Fruit fly (Drosophila melanogaster) whole organism, embryonic: ENCODE results near the gene CG6693.

Source experiments
- Bdp1 ChIP-seq: fragments of 200-800 bp; sonication (Bioruptor generic); optimal IDR thresholded peaks from 3 replicates; lab custom pipeline; 2016; ENCODE audit warnings: missing biosample characterization, missing genetic modification characterization
- CG10147 ChIP-seq: fragments of 200-800 bp; sonication (Bioruptor generic); optimal IDR thresholded peaks from 2 replicates; lab custom pipeline; 2019; ENCODE audit warnings: missing biosample characterization, mild to moderate bottlenecking, missing genetic modification characterization, moderate library complexity
- CG10209 ChIP-seq: fragments of 200-800 bp; sonication (Bioruptor generic); optimal IDR thresholded peaks from 3 replicates; lab custom pipeline; 2017; ENCODE audit warnings: missing biosample characterization, mild to moderate bottlenecking, missing genetic modification characterization, missing genetic modification reagents
- CG11247 ChIP-seq: fragments of 200-800 bp; sonication (Bioruptor generic); IDR thresholded peaks from 2 replicates; pipeline ENCODE4 v1.3.6; 2022; ENCODE audit warnings: missing biosample characterization, missing genetic modification characterization
- CG11723 ChIP-seq: fragments of 200-800 bp; sonication (Bioruptor generic); optimal IDR thresholded peaks from 2 replicates; lab custom pipeline; 2017; ENCODE audit warnings: missing biosample characterization, mild to moderate bottlenecking, missing genetic modification characterization
- CG13894 ChIP-seq: fragments of 200-800 bp; sonication (Bioruptor generic); optimal IDR thresholded peaks from 3 replicates; lab custom pipeline; 2018; ENCODE audit warnings: missing biosample characterization, mild to moderate bottlenecking, missing genetic modification characterization, moderate library complexity
- CG2116 ChIP-seq: fragments of 200-800 bp; sonication (Bioruptor generic); optimal IDR thresholded peaks from 3 replicates; lab custom pipeline; 2018; ENCODE audit warnings: missing biosample characterization, mild to moderate bottlenecking, missing genetic modification characterization
- CG2129 ChIP-seq: fragments of 200-800 bp; sonication (Bioruptor generic); IDR thresholded peaks from 2 replicates; pipeline ENCODE4 v1.3.6; 2022; ENCODE audit warnings: missing biosample characterization, missing genetic modification characterization; ENCODE audit not compliant: partially characterized antibody
- CG2875 ChIP-seq: fragments of 200-800 bp; sonication (Bioruptor generic); optimal IDR thresholded peaks from 2 replicates; lab custom pipeline; 2017; ENCODE audit warnings: missing biosample characterization, mild to moderate bottlenecking, missing genetic modification characterization, missing genetic modification reagents
- CG31224 ChIP-seq: fragments of 200-800 bp; sonication (Bioruptor generic); IDR thresholded peaks from 2 replicates; pipeline ENCODE4 v1.3.6; 2022; ENCODE audit warnings: missing biosample characterization, missing genetic modification characterization
- CG32772 ChIP-seq: fragments of 200-800 bp; sonication (Bioruptor generic); IDR thresholded peaks from 2 replicates; pipeline ENCODE4 v1.3.6; 2022; ENCODE audit warnings: missing biosample characterization, missing genetic modification characterization
- CG33213 ChIP-seq: fragments of 200-800 bp; sonication (Bioruptor generic); optimal IDR thresholded peaks from 3 replicates; lab custom pipeline; 2016; ENCODE audit warnings: missing biosample characterization, missing genetic modification characterization
- CG7745 ChIP-seq: fragments of 200-800 bp; sonication (Bioruptor generic); optimal IDR thresholded peaks from 2 replicates; lab custom pipeline; 2018; ENCODE audit warnings: missing biosample characterization, mild to moderate bottlenecking, missing genetic modification characterization, moderate library complexity
- CG8388 ChIP-seq: fragments of 200-800 bp; sonication (Bioruptor generic); optimal IDR thresholded peaks from 2 replicates; lab custom pipeline; 2019; ENCODE audit warnings: missing biosample characterization, mild to moderate bottlenecking, missing genetic modification characterization, moderate library complexity
- CrebB ChIP-seq: fragments of 200-800 bp; sonication (Bioruptor generic); optimal IDR thresholded peaks from 3 replicates; lab custom pipeline; 2018; ENCODE audit warnings: missing biosample characterization, mild to moderate bottlenecking, missing genetic modification characterization
- Doc3 ChIP-seq: fragments of 200-800 bp; sonication (Bioruptor generic); IDR thresholded peaks from 3 replicates; pipeline ENCODE4 v1.3.6; 2022; ENCODE audit warnings: missing biosample characterization, missing genetic modification characterization; ENCODE audit not compliant: partially characterized antibody
- Fer1 ChIP-seq: fragments of 200-800 bp; sonication (Bioruptor generic); optimal IDR thresholded peaks from 2 replicates; lab custom pipeline; 2017; ENCODE audit warnings: missing biosample characterization, mild to moderate bottlenecking, missing genetic modification characterization
- HLH3B ChIP-seq: fragments of 200-800 bp; sonication (Bioruptor generic); IDR thresholded peaks from 2 replicates; pipeline ENCODE4 v1.3.6; 2022; ENCODE audit warnings: missing biosample characterization, missing genetic modification characterization
- HLH4C ChIP-seq: fragments of 200-800 bp; sonication (Bioruptor generic); IDR thresholded peaks from 3 replicates; pipeline ENCODE4 v1.3.6; 2022; ENCODE audit warnings: missing biosample characterization, missing genetic modification characterization; ENCODE audit not compliant: partially characterized antibody
- Mad ChIP-seq: fragments of 200-800 bp; sonication (Bioruptor generic); optimal IDR thresholded peaks from 2 replicates; lab custom pipeline; 2016; ENCODE audit warnings: missing biosample characterization, missing genetic modification characterization
- Mrtf ChIP-seq: fragments of 200-800 bp; sonication (Bioruptor generic); IDR thresholded peaks from 3 replicates; pipeline ENCODE4 v1.3.6; 2022; ENCODE audit warnings: missing biosample characterization, missing genetic modification characterization
- Optix ChIP-seq: fragments of 200-800 bp; sonication (Bioruptor generic); IDR thresholded peaks from 3 replicates; pipeline ENCODE4 v1.3.6; 2022; ENCODE audit warnings: missing biosample characterization, missing genetic modification characterization
- Ptx1 ChIP-seq: fragments of 200-800 bp; sonication (Bioruptor generic); IDR thresholded peaks from 2 replicates; pipeline ENCODE4 v1.3.6; 2022; ENCODE audit warnings: missing biosample characterization, missing genetic modification characterization
- Ravus ChIP-seq: fragments of 200-800 bp; sonication (Bioruptor generic); IDR thresholded peaks from 2 replicates; pipeline ENCODE4 v1.3.6; 2022; ENCODE audit warnings: missing biosample characterization, missing genetic modification characterization
- Six4 ChIP-seq: fragments of 200-800 bp; sonication (Bioruptor generic); optimal IDR thresholded peaks from 2 replicates; lab custom pipeline; 2016; ENCODE audit warnings: missing biosample characterization, missing genetic modification characterization
- Trl ChIP-seq, 3 experiments: fragments of >200 bp in 2 of 3; fragments of 200-800 bp in 1 of 3; sonication (Bioruptor generic) in 1 of 3; optimal IDR thresholded peaks; 2 replicates in 1 of 3; 3 replicates in 2 of 3; lab custom pipeline; 2016 to 2017; ENCODE audit warnings: missing biosample characterization in 1 of 3, missing genetic modification characterization in 1 of 3
- ase ChIP-seq: fragments of 200-800 bp; sonication (Bioruptor generic); IDR thresholded peaks from 3 replicates; pipeline ENCODE4 v1.3.6; 2022; ENCODE audit warnings: missing biosample characterization, missing genetic modification characterization
- az2 ChIP-seq: fragments of 200-800 bp; sonication (Bioruptor generic); optimal IDR thresholded peaks from 3 replicates; lab custom pipeline; 2016; ENCODE audit warnings: missing biosample characterization, missing genetic modification characterization
- chm ChIP-seq: fragments of 200-800 bp; sonication (Bioruptor generic); IDR thresholded peaks from 2 replicates; pipeline ENCODE4 v1.3.6; 2022; ENCODE audit warnings: missing biosample characterization, missing genetic modification characterization
- dysf ChIP-seq: fragments of 200-800 bp; sonication (Bioruptor generic); IDR thresholded peaks from 3 replicates; pipeline ENCODE4 v1.3.6; 2022; ENCODE audit warnings: missing biosample characterization, missing genetic modification characterization
- fd64A ChIP-seq: fragments of 200-800 bp; sonication (Bioruptor generic); optimal IDR thresholded peaks from 3 replicates; lab custom pipeline; 2018; ENCODE audit warnings: missing biosample characterization, mild to moderate bottlenecking, missing genetic modification characterization
- grau ChIP-seq: fragments of 200-800 bp; optimal IDR thresholded peaks from 3 replicates; lab custom pipeline; 2019; ENCODE audit warnings: missing biosample characterization, mild to moderate bottlenecking, missing genetic modification characterization, moderate library complexity
- ham ChIP-seq: fragments of 200-800 bp; sonication (Bioruptor generic); IDR thresholded peaks from 2 replicates; pipeline ENCODE4 v1.3.6; 2022; ENCODE audit warnings: missing biosample characterization, missing genetic modification characterization
- hbn ChIP-seq: fragments of 200-800 bp; sonication (Bioruptor generic); IDR thresholded peaks from 2 replicates; pipeline ENCODE4 v1.3.6; 2022; ENCODE audit warnings: missing biosample characterization, missing genetic modification characterization; ENCODE audit not compliant: partially characterized antibody
- ken ChIP-seq: fragments of 200-800 bp; sonication (Bioruptor generic); IDR thresholded peaks from 3 replicates; pipeline ENCODE4 v1.3.6; 2022; ENCODE audit warnings: missing biosample characterization, missing genetic modification characterization
- mam ChIP-seq: fragments of 200-800 bp; sonication (Bioruptor generic); optimal IDR thresholded peaks from 3 replicates; lab custom pipeline; 2016; ENCODE audit warnings: missing biosample characterization, missing genetic modification characterization
- mirr ChIP-seq: fragments of 200-800 bp; sonication (Bioruptor generic); optimal IDR thresholded peaks from 3 replicates; lab custom pipeline; 2018; ENCODE audit warnings: missing biosample characterization, mild to moderate bottlenecking, missing genetic modification characterization
- pb ChIP-seq: fragments of 200-800 bp; sonication (Bioruptor generic); optimal IDR thresholded peaks from 3 replicates; lab custom pipeline; 2016; ENCODE audit warnings: missing biosample characterization, missing genetic modification characterization
- phol ChIP-seq: fragments of 200-800 bp; sonication (Bioruptor generic); optimal IDR thresholded peaks from 3 replicates; lab custom pipeline; 2018; ENCODE audit warnings: missing biosample characterization, mild to moderate bottlenecking, missing genetic modification characterization, moderate library complexity
- scrt ChIP-seq: fragments of 200-800 bp; sonication (Bioruptor generic); optimal IDR thresholded peaks from 2 replicates; lab custom pipeline; 2018; ENCODE audit warnings: missing biosample characterization, mild to moderate bottlenecking, missing genetic modification characterization, moderate library complexity
- sim ChIP-seq: fragments of 200-800 bp; sonication (Bioruptor generic); IDR thresholded peaks from 2 replicates; pipeline ENCODE4 v1.3.6; 2022; ENCODE audit warnings: missing biosample characterization, missing genetic modification characterization
- sima ChIP-seq: fragments of 200-800 bp; sonication (Bioruptor generic); optimal IDR thresholded peaks from 2 replicates; lab custom pipeline; 2016; ENCODE audit warnings: missing biosample characterization, missing genetic modification characterization
- slou ChIP-seq: fragments of 200-800 bp; sonication (Bioruptor generic); optimal IDR thresholded peaks from 3 replicates; lab custom pipeline; 2016; ENCODE audit warnings: missing biosample characterization, missing genetic modification characterization
- so ChIP-seq: fragments of 200-800 bp; sonication (Bioruptor generic); IDR thresholded peaks from 3 replicates; pipeline ENCODE4 v1.3.6; 2022; ENCODE audit warnings: missing biosample characterization, missing genetic modification characterization
- stwl ChIP-seq: fragments of 200-800 bp; sonication (Bioruptor generic); optimal IDR thresholded peaks from 3 replicates; lab custom pipeline; 2018; ENCODE audit warnings: missing biosample characterization, mild to moderate bottlenecking, missing genetic modification characterization, moderate library complexity
- sug ChIP-seq: fragments of 200-800 bp; optimal IDR thresholded peaks from 2 replicates; lab custom pipeline; 2019; ENCODE audit warnings: missing biosample characterization, mild to moderate bottlenecking, missing genetic modification characterization, moderate library complexity
- tgo ChIP-seq: fragments of 200-800 bp; sonication (Bioruptor generic); IDR thresholded peaks from 3 replicates; pipeline ENCODE4 v1.3.6; 2022; ENCODE audit warnings: missing biosample characterization, missing genetic modification characterization
- z ChIP-seq: fragments of 200-800 bp; sonication (Bioruptor generic); IDR thresholded peaks from 3 replicates; pipeline ENCODE4 v1.3.6; 2022; ENCODE audit warnings: missing biosample characterization, missing genetic modification characterization

Gene CG6693

DNA sequence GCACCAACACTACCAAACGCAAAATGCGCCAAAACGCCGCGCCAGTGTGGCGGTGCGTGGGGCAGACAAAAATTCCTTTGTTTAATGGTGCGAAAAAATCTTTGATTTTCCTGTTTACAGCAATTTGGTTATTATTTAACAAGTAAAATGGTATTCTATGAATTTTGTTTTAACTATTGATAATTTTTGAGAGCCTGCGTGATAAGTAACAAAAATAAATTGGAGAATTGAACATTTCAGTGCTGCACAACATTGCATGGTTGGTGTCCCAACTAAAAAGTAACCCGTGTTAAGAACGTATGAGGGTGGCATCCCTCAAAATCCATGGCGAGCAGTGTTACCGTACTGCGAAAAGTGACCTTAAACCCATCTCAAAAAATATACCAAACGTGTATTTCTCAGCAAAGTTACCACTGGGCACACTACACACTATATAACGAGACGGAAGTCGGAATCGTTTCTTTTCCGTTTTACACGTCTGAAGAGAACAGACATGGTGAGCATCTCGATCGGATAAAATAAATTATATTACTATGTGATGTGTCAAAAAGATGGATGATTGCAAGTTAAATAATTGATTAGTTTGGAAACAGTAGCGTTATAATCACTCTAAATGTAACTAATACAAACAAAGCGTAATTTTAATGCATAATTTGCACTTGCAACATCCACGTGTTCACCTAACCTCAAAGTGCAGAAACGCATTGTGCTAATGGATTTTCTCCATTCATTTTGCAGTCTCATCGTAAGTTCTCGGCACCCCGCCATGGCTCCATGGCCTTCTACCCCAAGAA, at the start of gene CG6693, which contains the start of gene RpL3 (continued):
- no peak for TF ChIP-seq sima (GFP tag; lab: Kevin White, UChicago)
- TF ChIP-seq hbn (GFP tag; lab: Robert Waterston, UW) = no peak
- peak; percentile 58 for TF ChIP-seq CG8388
- peak; percentile 43; the same call in 2 of the 3 replicates for TF ChIP-seq dysf
- TF ChIP-seq fd64A (GFP tag; lab: Kevin White, UChicago) = peak; percentile 89
- peak; percentile 50 for TF ChIP-seq Mad
- peak; percentile 22; the same call in 1 of the 3 replicates for TF ChIP-seq tgo
- peak; percentile 5 for TF ChIP-seq az2
- peak; percentile 87 for TF ChIP-seq CG33213 (GFP tag; lab: Kevin White, UChicago)
- peak in 1 of 2 experiments; percentile 12 for TF ChIP-seq Trl (optimal IDR thresholded peaks at IDR 0.05; lab: Kevin White, UChicago)
- TF ChIP-seq Trl (GFP tag; optimal IDR thresholded peaks at IDR 0.05; lab: Kevin White, UChicago) = peak; percentile 84
- TF ChIP-seq CrebB (tag; lab: Kevin White, UChicago) = peak; percentile 89
- peak; percentile 70 for TF ChIP-seq Optix (GFP tag; lab: Robert Waterston, UW)
- no peak for TF ChIP-seq CG2129 (GFP tag; lab: Robert Waterston, UW)
- peak; percentile 54 for TF ChIP-seq mam (GFP tag; lab: Kevin White, UChicago)
- peak; percentile 86 for TF ChIP-seq Fer1
- peak; percentile 69 for TF ChIP-seq CG10209 (GFP tag; lab: Kevin White, UChicago)
- TF ChIP-seq Ravus = no peak
- no peak for TF ChIP-seq sim (GFP tag; lab: Robert Waterston, UW)
- peak; percentile 70 for TF ChIP-seq sug (tag; lab: Kevin White, UChicago)
- peak; percentile 56 for TF ChIP-seq slou (GFP tag; lab: Kevin White, UChicago)
- peak; percentile 78; the same call in 2 of the 3 replicates for TF ChIP-seq so (GFP tag; lab: Robert Waterston, UW)
- peak; percentile 73 for TF ChIP-seq CG11247 (GFP tag; lab: Robert Waterston, UW)
- TF ChIP-seq Ptx1 (GFP tag; lab: Robert Waterston, UW) = peak; percentile 43; the same call in 1 of the 2 replicates
- TF ChIP-seq Mrtf (GFP tag; lab: Robert Waterston, UW) = peak; percentile 51; the same call in 1 of the 3 replicates
- peak; percentile 56 for TF ChIP-seq CG11723 (GFP tag; lab: Kevin White, UChicago)
- TF ChIP-seq mirr = peak; percentile 90
- TF ChIP-seq CG31224 (GFP tag; lab: Robert Waterston, UW) = peak; percentile 55
- TF ChIP-seq CG13894 (tag; lab: Kevin White, UChicago) = peak; percentile 91
- no peak for TF ChIP-seq Doc3
- TF ChIP-seq z (GFP tag; lab: Robert Waterston, UW) = peak; percentile 56; the same call in 1 of the 3 replicates
- TF ChIP-seq chm (GFP tag; lab: Robert Waterston, UW) = peak; percentile 94
- TF ChIP-seq ken = peak; percentile 58; the same call in 2 of the 3 replicates
- TF ChIP-seq grau = peak; percentile 77
- peak; percentile 49 for TF ChIP-seq stwl
- TF ChIP-seq Six4 (GFP tag; lab: Kevin White, UChicago) = peak; percentile 27
- TF ChIP-seq ham (GFP tag; lab: Robert Waterston, UW) = no peak
- TF ChIP-seq CG10147 = peak; percentile 12
- TF ChIP-seq CG7745 (tag; lab: Kevin White, UChicago) = peak; percentile 39
- TF ChIP-seq HLH4C (GFP tag; lab: Robert Waterston, UW) = peak; percentile 28; the same call in 2 of the 3 replicates
- TF ChIP-seq HLH3B (GFP tag; lab: Robert Waterston, UW) = peak; percentile 67; the same call in 1 of the 2 replicates
- TF ChIP-seq scrt (GFP tag; lab: Kevin White, UChicago) = peak; percentile 84
- TF ChIP-seq CG2116 = peak; percentile 70
- peak; percentile 43; the same call in 1 of the 3 replicates for TF ChIP-seq ase (GFP tag; lab: Robert Waterston, UW)
- no peak for TF ChIP-seq CG32772 (GFP tag; lab: Robert Waterston, UW)
- TF ChIP-seq CG2875 (GFP tag; lab: Kevin White, UChicago) = peak; percentile 87
- peak; percentile 90 for TF ChIP-seq phol (tag; lab: Kevin White, UChicago)
- TF ChIP-seq pb = peak; percentile 52
- TF ChIP-seq Bdp1 (GFP tag; lab: Kevin White, UChicago) = peak; percentile 50
